Worm (Caenorhabditis elegans): ENCODE results near the gene F26D11.2.

F26D11.2 gene

DNA sequence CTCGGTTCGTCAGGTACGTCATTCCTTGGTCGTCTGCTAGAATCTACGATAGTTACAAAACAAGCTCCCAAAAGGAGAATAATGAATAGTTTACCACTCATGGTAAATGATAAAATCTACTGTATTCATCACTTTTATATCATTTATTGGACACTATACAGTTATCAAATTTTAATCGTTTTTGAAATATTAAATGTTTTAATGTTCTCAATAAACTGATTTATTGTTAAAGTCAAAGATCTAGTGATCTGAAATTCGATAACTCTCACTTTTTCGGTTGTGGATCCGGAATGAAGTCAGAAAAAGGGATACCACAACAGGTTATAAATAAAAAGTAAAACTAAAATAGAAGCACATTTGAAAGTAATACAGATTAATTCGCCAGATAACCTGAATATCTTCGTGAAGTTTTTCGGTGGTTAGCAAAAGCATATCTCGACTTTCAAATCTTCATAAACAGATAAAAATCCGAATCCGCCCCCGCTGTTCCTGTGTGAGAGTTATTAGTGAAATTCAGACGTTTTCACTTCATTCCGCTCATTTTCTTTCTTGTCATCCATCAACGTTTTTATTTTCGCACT lies at the start of gene F26D11.2, which contains the start of gene clec-217:
Gene F26D11.2 (plus strand): TSS at position 531 of the 581 bp plus-strand sequence.
Gene clec-217 (minus strand): TSS at position 101 of the 581 bp plus-strand sequence.
- TF ChIP-seq blmp-1 (tag; optimal IDR thresholded peaks at IDR 0.05) (peak; percentile 40), nhr-20 (tag; optimal IDR thresholded peaks at IDR 0.05) (no peak), unc-86 (tag; optimal IDR thresholded peaks at IDR 0.05) (no peak)

DNA sequence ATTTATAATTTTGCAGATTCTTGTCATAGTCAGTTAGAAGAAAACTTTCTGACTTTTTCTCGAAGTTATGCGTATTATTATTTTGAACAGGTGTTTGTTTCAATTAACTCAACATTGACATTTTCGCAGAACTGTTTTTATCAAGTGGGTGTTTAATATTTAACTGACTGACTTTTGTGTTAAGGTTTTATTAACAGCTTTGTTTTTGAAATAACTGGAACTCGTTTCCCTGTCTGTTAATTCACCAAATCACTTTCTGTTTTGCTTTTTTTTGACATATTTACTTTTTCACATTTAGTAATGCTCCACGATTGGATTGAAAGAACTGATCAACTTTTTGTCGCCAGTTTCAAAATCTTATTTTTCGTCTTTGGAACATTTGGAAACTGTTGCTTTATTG lies 33.6 kb upstream of the F26D11.2 start, which contains the start of gene srsx-7:
Gene srsx-7 (plus strand): TSS at position 301 of the 400 bp plus-strand sequence.
- TF ChIP-seq hlh-17 (GFP tag; optimal IDR thresholded peaks at IDR 0.05; ENCODE audit: borderline replicate concordance) (no peak), nhr-12 (tag; optimal IDR thresholded peaks at IDR 0.05) (no peak), lsy-2 (tag; optimal IDR thresholded peaks at IDR 0.05) (no peak), rnt-1 (tag; optimal IDR thresholded peaks at IDR 0.05) (no peak), egl-27 (tag; optimal IDR thresholded peaks at IDR 0.05) (no peak), dpl-1 (GFP tag; optimal IDR thresholded peaks at IDR 0.05) (no peak), fkh-10 (GFP tag; optimal IDR thresholded peaks at IDR 0.05) (no peak), sox-4 (tag; optimal IDR thresholded peaks at IDR 0.05) (no peak), C16A3.4 (tag; optimal IDR thresholded peaks at IDR 0.05) (no peak), lin-14 (GFP tag; optimal IDR thresholded peaks at IDR 0.05) (no peak), egl-13 (tag; optimal IDR thresholded peaks at IDR 0.05) (no peak), ceh-82 (tag; optimal IDR thresholded peaks at IDR 0.05) (no peak), nhr-11 (tag; optimal IDR thresholded peaks at IDR 0.05) (no peak)

DNA sequence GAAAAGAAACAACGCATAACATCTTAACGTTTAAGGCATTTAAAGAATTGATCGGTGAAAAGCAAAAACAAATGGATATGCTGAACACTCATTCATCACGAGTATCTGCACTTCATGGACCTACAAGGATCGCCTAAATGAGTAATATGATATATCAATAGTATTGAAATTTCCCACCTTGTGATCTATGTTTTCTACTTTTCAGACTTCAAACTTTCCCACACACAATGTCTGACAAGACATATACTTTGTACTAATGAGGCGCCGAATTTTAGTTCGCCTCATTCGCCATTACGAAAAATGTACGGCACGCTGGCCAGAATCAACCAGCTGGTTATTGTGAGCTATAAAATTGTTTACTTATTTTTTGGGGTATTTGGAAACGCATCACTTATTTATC lies 32.3 kb upstream of the F26D11.2 start, which contains the start of gene srsx-6:
Gene srsx-6 (plus strand): TSS at position 301 of the 400 bp plus-strand sequence.
- TF ChIP-seq nhr-47 (tag; optimal IDR thresholded peaks at IDR 0.05), result no peak

DNA sequence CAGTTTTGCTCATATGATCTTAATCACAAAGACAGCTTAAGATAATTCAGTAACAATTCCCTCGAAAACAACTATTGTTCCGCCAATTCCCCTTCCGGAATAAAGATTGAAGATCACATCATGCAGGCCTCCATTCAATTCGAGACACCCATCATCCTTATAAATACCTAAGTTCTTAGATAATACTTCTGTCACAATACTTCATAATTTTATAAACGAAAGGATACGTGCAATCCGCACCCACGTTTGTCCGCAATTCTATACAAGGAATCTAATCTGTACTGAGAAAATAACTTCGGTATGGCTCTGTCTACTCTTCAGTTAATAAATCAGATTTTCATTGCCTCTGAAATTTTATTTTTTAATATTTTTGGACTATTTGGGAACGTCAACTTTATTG lies 30.4 kb upstream of the F26D11.2 start, which contains the start of gene srsx-5:
Gene srsx-5 (plus strand): TSS at position 301 of the 400 bp plus-strand sequence.
- no peak for TF ChIP-seq tlp-1 (tag; optimal IDR thresholded peaks at IDR 0.05)
- no peak for TF ChIP-seq lin-15B (tag; optimal IDR thresholded peaks at IDR 0.05)
- TF ChIP-seq lsy-2 (tag; optimal IDR thresholded peaks at IDR 0.05), result no peak
- no peak for TF ChIP-seq nhr-85 (tag)
- TF ChIP-seq nhr-19 (GFP tag; conservative IDR thresholded peaks at IDR 0.05), result no peak
- TF ChIP-seq alr-1 (tag; optimal IDR thresholded peaks at IDR 0.05; ENCODE audit: borderline replicate concordance), result no peak
- no peak for TF ChIP-seq nhr-90 (tag; optimal IDR thresholded peaks at IDR 0.05; ENCODE audit: poor library complexity)
- no peak for TF ChIP-seq efl-1 (optimal IDR thresholded peaks at IDR 0.05)
- no peak for TF ChIP-seq efl-1 (GFP tag; optimal IDR thresholded peaks at IDR 0.05 in 1 of 2)
- TF ChIP-seq dsc-1 (tag; optimal IDR thresholded peaks at IDR 0.05), result peak; percentile 68

DNA sequence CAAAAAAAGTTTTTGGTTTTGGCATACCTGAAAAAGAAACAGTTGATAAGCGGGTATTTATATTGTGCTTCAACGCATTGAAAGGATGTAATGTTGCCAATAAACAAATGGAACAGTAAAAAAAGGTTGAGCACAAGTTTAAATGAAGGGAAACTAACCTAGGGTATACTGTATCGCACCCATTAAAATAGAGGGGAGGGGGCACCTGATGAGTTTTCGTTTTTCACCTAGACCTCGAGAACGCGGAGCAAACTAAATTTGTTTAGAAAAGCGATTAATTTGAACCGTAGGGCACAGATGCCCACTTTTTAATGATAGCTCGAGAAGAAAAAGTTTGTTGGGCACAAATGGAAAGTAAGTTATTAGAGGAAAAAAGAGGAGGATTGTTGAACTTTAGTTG lies 26.1 kb upstream of the F26D11.2 start, which contains the start of gene ncx-10:
Gene ncx-10 (minus strand): TSS at position 101 of the 400 bp plus-strand sequence.
- TF ChIP-seq dsc-1 (tag; optimal IDR thresholded peaks at IDR 0.05) (no peak), lir-3 (tag; optimal IDR thresholded peaks at IDR 0.05; ENCODE audit: poor library complexity) (no peak), mep-1 (tag; optimal IDR thresholded peaks at IDR 0.05) (no peak), mdl-1 (tag; optimal IDR thresholded peaks at IDR 0.05) (no peak)

DNA sequence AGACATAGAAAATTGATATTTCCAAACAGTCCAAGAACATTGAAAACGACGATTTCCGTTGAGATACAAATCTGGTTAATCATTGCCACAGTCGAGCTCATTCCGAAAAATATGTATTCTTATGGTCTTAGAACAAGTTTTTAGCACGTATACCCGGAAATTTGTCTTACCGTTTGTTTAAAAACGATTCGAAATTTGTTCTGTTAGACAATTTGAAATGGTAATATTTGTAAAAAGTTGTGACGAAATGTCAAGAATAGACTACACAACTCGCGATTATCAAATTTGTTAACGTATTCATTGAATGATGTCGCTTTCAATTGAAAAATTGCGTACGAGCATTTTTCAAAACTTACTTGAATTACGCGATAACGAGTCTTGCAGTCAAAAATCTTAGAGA lies 21.9 kb upstream of the F26D11.2 start, which contains the start of gene srsx-3:
Gene srsx-3 (minus strand): TSS at position 101 of the 400 bp plus-strand sequence.
- TF ChIP-seq aha-1 (tag; optimal IDR thresholded peaks at IDR 0.05) (no peak), zag-1 (tag; optimal IDR thresholded peaks at IDR 0.05) (no peak), unc-30 (tag; optimal IDR thresholded peaks at IDR 0.05) (no peak), lin-14 (GFP tag; optimal IDR thresholded peaks at IDR 0.05) (no peak), nhr-12 (tag; optimal IDR thresholded peaks at IDR 0.05) (no peak), lin-13 (GFP tag; optimal IDR thresholded peaks at IDR 0.05) (no peak), nhr-19 (GFP tag; conservative IDR thresholded peaks at IDR 0.05) (no peak), hlh-17 (GFP tag; optimal IDR thresholded peaks at IDR 0.05; ENCODE audit: borderline replicate concordance) (no peak), lin-35 (GFP tag; optimal IDR thresholded peaks at IDR 0.05) (no peak), snu-23 (GFP tag; optimal IDR thresholded peaks at IDR 0.05) (no peak), mep-1 (tag; optimal IDR thresholded peaks at IDR 0.05) (no peak), aly-2 (tag; optimal IDR thresholded peaks at IDR 0.05) (no peak), fos-1 (tag; optimal IDR thresholded peaks at IDR 0.05) (no peak), lin-15B (tag; optimal IDR thresholded peaks at IDR 0.05) (no peak)

Data from whole organism, L1 larva.